Worm (Caenorhabditis elegans): ENCODE measurements around the gene C07D10.6.

ce11 chrII:7342884-7343283 is 36.2 kb upstream of the C07D10.6 start:
- no peak for TF ChIP-seq hlh-8 (tag; optimal IDR thresholded peaks at IDR 0.05)
- no peak for TF ChIP-seq ceh-9 (tag; optimal IDR thresholded peaks at IDR 0.05)
- no peak for TF ChIP-seq nfya-1 (tag; optimal IDR thresholded peaks at IDR 0.05)
- TF ChIP-seq ama-1 (optimal IDR thresholded peaks at IDR 0.05): no peak
- TF ChIP-seq odd-2 (tag; optimal IDR thresholded peaks at IDR 0.05): no peak
- no peak for TF ChIP-seq elt-2 (tag; optimal IDR thresholded peaks at IDR 0.05)
